Fruit fly (Drosophila melanogaster): ENCODE results near the gene Pus1.
A peak's percentile ranks its signal among the peaks of the same experiment; 100 is the strongest.

Pus1 gene

DNA sequence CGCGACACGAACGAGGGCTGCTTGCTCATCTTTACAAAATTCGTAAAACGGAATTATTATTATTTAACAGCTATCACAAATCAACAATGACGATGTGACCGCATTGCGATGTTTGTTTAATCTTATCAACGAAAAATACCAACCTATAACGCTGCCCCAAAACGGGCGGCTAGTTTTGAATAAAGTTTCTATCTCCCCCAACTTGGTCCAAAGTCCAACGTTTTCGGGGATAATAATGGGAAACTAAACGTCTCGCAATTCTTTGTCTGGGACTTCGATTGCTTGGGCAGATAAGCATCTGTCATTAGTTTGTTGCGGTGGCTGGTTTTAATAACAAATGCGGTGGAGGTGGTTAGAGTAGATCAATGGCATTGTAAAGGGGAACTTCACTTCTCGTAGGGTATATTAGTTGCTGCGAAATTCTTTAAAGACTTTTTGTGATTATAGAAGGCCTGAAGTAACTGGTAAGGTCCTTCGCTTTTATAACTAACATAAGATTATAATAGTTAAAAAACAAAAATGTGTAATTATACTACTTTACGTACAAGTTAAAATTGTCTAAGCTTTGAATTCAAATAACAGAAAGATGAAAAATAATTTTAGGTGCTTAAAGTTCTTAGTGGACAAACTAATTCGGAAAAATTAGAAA, 32.3 kb downstream of the Pus1 start, which contains the start of gene CG15922 (continued):
- TF ChIP-seq dm (GFP tag; optimal IDR thresholded peaks at IDR 0.05) (no peak), CG13624 (GFP tag; optimal IDR thresholded peaks at IDR 0.05) (no peak), CG4404 (GFP tag; IDR thresholded peaks at IDR 0.05) (no peak), CG34376 (GFP tag; optimal IDR thresholded peaks at IDR 0.05) (peak; percentile 57), toy (GFP tag; IDR thresholded peaks at IDR 0.05) (no peak), esg (GFP tag; conservative IDR thresholded peaks at IDR 0.05) (0 out of 2 replicates have a peak, but pooled peaks have one; percentile 19), CG1233 (GFP tag; optimal IDR thresholded peaks at IDR 0.05) (peak; percentile 6), z (GFP tag; IDR thresholded peaks at IDR 0.05) (no peak), zen2 (GFP tag; IDR thresholded peaks at IDR 0.05; ENCODE audit: partially characterized antibody) (no peak), mld (GFP tag; IDR thresholded peaks at IDR 0.05; ENCODE audit: partially characterized antibody) (no peak), twi (tag; optimal IDR thresholded peaks at IDR 0.05) (no peak), CG9609 (GFP tag; optimal IDR thresholded peaks at IDR 0.05) (no peak), CG6854 (GFP tag; optimal IDR thresholded peaks at IDR 0.05) (no peak), Hey (tag; optimal IDR thresholded peaks at IDR 0.05) (no peak), fd102C (GFP tag; optimal IDR thresholded peaks at IDR 0.05) (no peak), sisA (GFP tag; IDR thresholded peaks at IDR 0.05) (no peak), CG13287 (GFP tag; IDR thresholded peaks at IDR 0.05; ENCODE audit: partially characterized antibody) (no peak), amos (GFP tag; IDR thresholded peaks at IDR 0.05; ENCODE audit: partially characterized antibody) (no peak), Vsx1 (GFP tag; optimal IDR thresholded peaks at IDR 0.05) (no peak), Sox102F (GFP tag; optimal IDR thresholded peaks at IDR 0.05) (peak; percentile 31), Nf-YC (tag; optimal IDR thresholded peaks at IDR 0.05) (no peak), pan (optimal IDR thresholded peaks at IDR 0.05) (no peak), pan (GFP tag; optimal IDR thresholded peaks at IDR 0.05 in 1 of 2, IDR thresholded peaks at IDR 0.05 in 1 of 2) (peak in 1 of 2 experiments; percentile 34), CG2712 (tag; optimal IDR thresholded peaks at IDR 0.05) (no peak), CG15073 (GFP tag; optimal IDR thresholded peaks at IDR 0.05) (no peak), Aef1 (GFP tag; IDR thresholded peaks at IDR 0.05) (peak; percentile 23; the same call in 1 of the 3 replicates), CG10267 (tag; optimal IDR thresholded peaks at IDR 0.05) (peak; percentile 1), CG7839 (tag; optimal IDR thresholded peaks at IDR 0.05) (peak; percentile 17), CG17328 (GFP tag; IDR thresholded peaks at IDR 0.05) (no peak), dan (GFP tag; IDR thresholded peaks at IDR 0.05) (no peak), exex (tag; optimal IDR thresholded peaks at IDR 0.05) (peak; percentile 52), repo (GFP tag; optimal IDR thresholded peaks at IDR 0.05) (no peak), phol (tag; optimal IDR thresholded peaks at IDR 0.05) (no peak), Med (GFP tag) (no peak), CG9797 (GFP tag; optimal IDR thresholded peaks at IDR 0.05) (peak; percentile 65), Stat92E (GFP tag; optimal IDR thresholded peaks at IDR 0.05) (no peak), CG33213 (GFP tag; optimal IDR thresholded peaks at IDR 0.05) (no peak), ind (GFP tag; optimal IDR thresholded peaks at IDR 0.05) (no peak), Meics (GFP tag; optimal IDR thresholded peaks at IDR 0.05) (peak; percentile 28), CG9437 (GFP tag; optimal IDR thresholded peaks at IDR 0.05) (no peak), PHDP (tag; optimal IDR thresholded peaks at IDR 0.05) (no peak), Ets97D (GFP tag; optimal IDR thresholded peaks at IDR 0.05) (no peak), Dip2 (GFP tag; IDR thresholded peaks at IDR 0.05) (no peak), Fer2 (tag; optimal IDR thresholded peaks at IDR 0.05) (no peak), btn (GFP tag; optimal IDR thresholded peaks at IDR 0.05) (no peak), Lpt (GFP tag; optimal IDR thresholded peaks at IDR 0.05) (no peak), CG18599 (GFP tag; optimal IDR thresholded peaks at IDR 0.05) (peak; percentile 0), chm (GFP tag; IDR thresholded peaks at IDR 0.05) (no peak), bigmax (GFP tag; optimal IDR thresholded peaks at IDR 0.05) (peak; percentile 30), CG8478 (optimal IDR thresholded peaks at IDR 0.05) (no peak)

Data from whole organism, embryonic.